Fruit fly (Drosophila melanogaster) Kc167 (cell line): ENCODE measurements around the gene CG7766.

Experiments used
- Myc ChIP-seq: fragments of >200 bp; optimal IDR thresholded peaks from 2 replicates; lab custom pipeline; 2017; ENCODE audit warnings: missing external identifiers
- Sin3A ChIP-seq: fragments of >200 bp; optimal IDR thresholded peaks from 2 replicates; lab custom pipeline; 2018; ENCODE audit warnings: missing external identifiers
- h ChIP-seq: fragments of >200 bp; optimal IDR thresholded peaks from 3 replicates; lab custom pipeline; 2018; ENCODE audit warnings: missing external identifiers
- insv ChIP-seq: fragments of >200 bp; optimal IDR thresholded peaks from 3 replicates; lab custom pipeline; 2018; ENCODE audit warnings: missing external identifiers
- psq ChIP-seq: fragments of >200 bp; optimal IDR thresholded peaks from 2 replicates; lab custom pipeline; 2017; ENCODE audit warnings: missing external identifiers
- ttk ChIP-seq: sonication (Bioruptor generic); optimal IDR thresholded peaks from 2 replicates; lab custom pipeline; 2017; ENCODE audit warnings: missing external identifiers

CG7766 gene

DNA sequence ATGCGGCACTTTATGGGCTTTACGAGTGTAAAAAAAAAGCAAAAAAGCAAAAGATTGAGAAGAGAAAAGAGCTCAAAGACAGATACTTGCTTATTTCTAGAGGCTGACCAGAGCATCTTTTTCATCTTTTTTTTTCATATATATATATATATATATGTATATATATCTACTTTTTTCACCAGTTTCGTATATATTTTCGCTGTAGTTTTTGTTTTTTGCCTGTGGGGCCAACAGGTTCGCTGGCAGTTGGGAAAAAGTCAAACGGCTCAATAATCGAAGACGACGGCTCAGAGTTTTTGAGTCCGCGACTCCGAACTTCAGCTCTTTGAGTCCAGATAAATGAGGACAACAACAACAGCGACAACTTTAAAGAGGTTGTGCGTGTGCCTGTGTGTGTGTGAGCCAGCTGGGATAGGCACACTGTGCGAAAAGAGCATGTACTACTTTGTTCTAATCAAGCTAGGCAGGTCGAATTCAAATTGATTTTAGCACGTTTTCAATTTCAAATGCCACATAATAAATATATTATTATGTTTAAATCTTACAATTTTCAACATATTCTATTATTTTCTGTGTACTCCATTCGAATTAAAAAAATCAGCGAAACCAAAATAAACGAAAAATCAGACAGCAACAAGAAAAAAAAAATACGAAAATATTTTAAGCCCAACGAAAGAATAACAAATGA lies 36.6 kb downstream of the CG7766 start:
- TF ChIP-seq Sin3A (lab: Kevin White, UChicago) = no peak
- no peak for TF ChIP-seq psq (lab: Kevin White, UChicago)
- no peak for TF ChIP-seq insv (lab: Kevin White, UChicago)
- TF ChIP-seq Myc (lab: Kevin White, UChicago) = no peak
- no peak for TF ChIP-seq ttk
- TF ChIP-seq h (lab: Kevin White, UChicago) = no peak

DNA sequence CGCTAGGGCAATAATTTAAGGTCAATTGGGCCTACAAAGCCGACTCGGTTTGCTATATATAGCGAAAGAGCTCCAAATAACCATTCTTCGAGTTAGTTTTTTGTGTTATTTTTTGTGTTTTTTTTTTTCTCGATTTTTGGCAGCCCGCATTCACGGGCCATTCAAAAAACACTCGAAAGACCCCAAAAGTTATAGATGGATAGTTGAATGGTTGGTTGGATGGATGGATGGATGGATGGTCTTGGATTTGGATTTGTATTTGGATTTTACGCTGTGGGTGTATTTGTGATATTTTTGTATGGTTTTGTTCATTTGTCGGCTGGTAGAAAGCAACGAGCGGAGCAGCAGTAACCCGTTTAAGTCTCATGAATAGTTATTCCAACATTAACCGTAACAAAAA lies 39.5 kb downstream of the CG7766 start:
- TF ChIP-seq insv (lab: Kevin White, UChicago) (no peak), h (lab: Kevin White, UChicago) (no peak), ttk (no peak), psq (lab: Kevin White, UChicago) (no peak), Myc (lab: Kevin White, UChicago) (no peak), Sin3A (lab: Kevin White, UChicago) (no peak)

DNA sequence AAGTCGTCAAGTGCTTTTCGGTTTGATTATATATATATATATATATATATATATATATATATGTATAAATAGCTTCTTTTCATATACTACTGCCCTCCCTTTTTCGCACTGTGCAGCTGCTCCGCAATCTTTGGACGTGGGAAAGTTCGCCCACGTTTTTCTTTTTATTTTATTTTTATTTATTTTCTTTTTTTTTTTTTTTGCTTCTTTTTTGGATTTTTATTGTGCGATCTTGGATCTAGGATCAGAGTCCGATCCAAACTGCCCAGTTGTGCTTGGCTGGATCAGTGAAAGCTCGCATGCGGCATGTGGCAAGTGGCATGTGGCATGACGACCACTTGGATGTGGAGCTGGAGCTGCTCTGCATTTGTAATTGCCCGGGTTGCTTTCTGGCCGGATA lies 40.1 kb downstream of the CG7766 start:
- TF ChIP-seq psq (lab: Kevin White, UChicago) = no peak
- TF ChIP-seq h (lab: Kevin White, UChicago) = no peak
- TF ChIP-seq Myc (lab: Kevin White, UChicago) = no peak
- no peak for TF ChIP-seq insv (lab: Kevin White, UChicago)

DNA sequence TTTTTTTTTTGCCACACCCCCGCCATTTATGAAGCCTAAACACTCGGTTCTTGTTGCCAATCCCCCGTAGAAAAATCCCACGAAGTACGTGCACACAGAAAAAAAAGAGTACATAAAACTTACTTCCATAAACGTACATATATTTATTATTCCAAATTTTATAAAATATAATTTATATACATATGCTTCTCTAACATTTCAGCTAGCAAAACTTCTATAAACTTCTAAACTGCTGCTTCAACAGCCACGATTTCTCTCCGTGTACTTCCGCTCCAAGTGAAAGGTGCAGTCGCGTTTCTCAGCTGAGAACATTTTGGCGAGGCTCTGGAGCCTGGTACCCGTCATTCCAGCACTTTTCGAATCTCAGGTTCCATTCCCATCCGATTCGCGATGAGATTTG lies 40.9 kb downstream of the CG7766 start:
- TF ChIP-seq ttk = no peak
- no peak for TF ChIP-seq Myc (lab: Kevin White, UChicago)
- TF ChIP-seq psq (lab: Kevin White, UChicago) = no peak
- no peak for TF ChIP-seq insv (lab: Kevin White, UChicago)
- TF ChIP-seq h (lab: Kevin White, UChicago) = no peak
- no peak for TF ChIP-seq Sin3A (lab: Kevin White, UChicago)

DNA sequence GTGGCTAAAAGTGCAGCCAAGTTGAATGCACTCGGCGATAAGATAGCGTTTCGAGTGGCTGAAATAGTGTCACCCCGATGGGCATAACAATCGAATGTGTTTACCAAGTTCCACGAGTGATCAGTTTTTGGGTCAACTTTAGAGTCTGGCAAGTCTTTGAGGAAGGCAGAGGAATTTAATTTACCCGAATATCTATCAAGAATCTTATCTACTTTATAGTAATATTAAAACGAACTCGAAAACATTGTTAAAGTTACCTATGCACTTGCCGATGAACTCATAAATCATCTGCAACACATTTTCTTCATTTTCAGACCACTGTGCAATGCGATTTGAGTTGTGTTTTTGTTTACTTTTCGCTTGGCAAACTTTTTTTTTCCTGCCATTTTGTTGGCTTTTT lies 42.2 kb downstream of the CG7766 start:
- TF ChIP-seq Sin3A (lab: Kevin White, UChicago) (no peak), Myc (lab: Kevin White, UChicago) (no peak), ttk (no peak), psq (lab: Kevin White, UChicago) (no peak), insv (lab: Kevin White, UChicago) (no peak), h (lab: Kevin White, UChicago) (no peak)

DNA sequence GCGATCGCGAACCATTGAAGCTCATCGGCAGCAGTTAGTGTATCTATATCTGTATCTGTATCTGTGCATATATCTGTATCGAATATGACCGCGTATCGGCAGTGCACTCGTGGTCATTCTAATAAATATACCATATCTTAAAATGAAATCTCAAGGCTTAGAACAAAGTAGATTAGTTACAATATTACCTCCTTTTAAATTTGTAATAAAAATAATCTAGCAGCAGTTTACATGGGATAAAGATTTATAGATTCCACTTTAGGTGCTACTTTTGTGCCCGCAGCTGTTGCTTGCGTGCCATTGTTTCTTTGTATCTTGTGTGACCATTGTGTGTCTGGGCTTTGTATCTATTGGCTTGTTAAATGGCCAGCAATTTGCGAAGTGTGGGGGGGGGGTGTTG lies 43.5 kb downstream of the CG7766 start:
- TF ChIP-seq h (lab: Kevin White, UChicago) (no peak), insv (lab: Kevin White, UChicago) (no peak), Sin3A (lab: Kevin White, UChicago) (no peak), Myc (lab: Kevin White, UChicago) (no peak), ttk (no peak), psq (lab: Kevin White, UChicago) (no peak)

DNA sequence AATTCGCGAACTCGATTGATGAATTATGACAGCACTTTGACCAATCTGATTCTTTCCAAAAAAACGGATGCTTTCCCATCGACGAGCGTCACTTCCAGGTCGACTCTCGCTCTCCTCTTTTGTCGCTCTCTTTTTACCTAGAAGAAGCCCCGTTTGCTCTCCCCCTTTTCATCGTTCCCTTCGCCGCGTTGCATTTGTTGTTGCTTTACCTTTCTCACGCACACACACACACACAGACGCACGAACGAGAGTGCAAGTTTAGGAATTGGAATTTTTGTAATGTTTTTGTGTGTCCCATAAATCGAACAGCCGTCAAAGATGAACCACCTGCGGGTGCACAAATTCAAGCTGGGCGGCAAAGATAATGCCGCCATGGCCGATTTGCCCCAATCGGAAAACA lies 54.6 kb downstream of the CG7766 start:
- TF ChIP-seq Myc (lab: Kevin White, UChicago) (no peak), insv (lab: Kevin White, UChicago) (no peak), h (lab: Kevin White, UChicago) (no peak), ttk (no peak), Sin3A (lab: Kevin White, UChicago) (no peak), psq (lab: Kevin White, UChicago) (no peak)

DNA sequence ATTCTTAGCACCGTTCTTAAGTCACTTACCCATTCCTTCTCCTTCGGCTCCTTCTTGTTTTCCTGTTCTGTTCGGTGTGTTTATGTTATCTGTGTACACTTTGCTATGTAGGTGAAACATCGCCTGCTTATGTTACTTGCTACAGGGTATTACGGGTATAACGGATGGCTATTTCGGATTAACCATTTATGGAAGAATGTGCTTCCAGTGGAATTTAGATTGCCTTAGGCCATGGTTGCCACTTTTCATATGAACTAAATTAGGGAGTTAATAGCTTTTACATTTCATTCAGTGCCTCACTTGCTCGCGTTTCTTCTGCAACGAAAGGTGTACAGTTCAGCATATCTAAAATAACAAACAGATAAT lies 55.2 kb downstream of the CG7766 start:
- no peak for TF ChIP-seq Sin3A (lab: Kevin White, UChicago)
- TF ChIP-seq ttk = no peak
- TF ChIP-seq Myc (lab: Kevin White, UChicago) = no peak
- no peak for TF ChIP-seq psq (lab: Kevin White, UChicago)
- TF ChIP-seq insv (lab: Kevin White, UChicago) = no peak
- TF ChIP-seq h (lab: Kevin White, UChicago) = no peak

DNA sequence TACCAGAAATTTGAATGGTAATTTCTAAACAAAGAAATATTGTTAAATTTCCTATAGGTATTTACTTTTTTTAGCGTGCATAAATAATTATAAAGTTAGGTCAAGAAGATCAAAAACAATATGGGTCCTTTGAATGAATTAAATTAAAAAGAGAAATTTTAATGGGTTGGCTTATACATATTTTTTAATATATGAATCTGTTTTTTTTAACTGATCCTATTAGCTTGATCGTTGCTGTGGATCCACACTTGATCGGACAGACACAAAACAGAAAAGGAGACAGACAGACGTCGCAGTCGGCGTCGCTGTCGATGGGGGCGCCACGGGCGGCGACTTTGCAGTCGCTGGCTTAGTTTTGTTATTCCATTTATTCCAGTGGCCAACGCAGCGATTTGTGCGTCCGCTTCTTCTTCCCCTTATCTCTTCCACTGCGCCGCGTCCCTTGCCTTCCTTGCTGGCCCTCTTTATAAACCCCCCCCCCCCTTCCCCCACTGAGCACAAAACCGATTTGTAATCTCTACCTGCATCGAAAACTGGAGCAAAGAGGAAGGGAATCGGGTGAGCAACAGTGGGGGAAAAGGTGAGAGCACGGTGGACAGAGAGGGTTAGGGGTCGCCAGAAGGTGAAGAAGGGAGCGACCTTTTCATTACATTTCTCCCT lies 55.7 kb downstream of the CG7766 start:
- TF ChIP-seq ttk (no peak), Myc (lab: Kevin White, UChicago) (no peak), psq (lab: Kevin White, UChicago) (no peak), h (lab: Kevin White, UChicago) (no peak), Sin3A (lab: Kevin White, UChicago) (no peak), insv (lab: Kevin White, UChicago) (no peak)

DNA sequence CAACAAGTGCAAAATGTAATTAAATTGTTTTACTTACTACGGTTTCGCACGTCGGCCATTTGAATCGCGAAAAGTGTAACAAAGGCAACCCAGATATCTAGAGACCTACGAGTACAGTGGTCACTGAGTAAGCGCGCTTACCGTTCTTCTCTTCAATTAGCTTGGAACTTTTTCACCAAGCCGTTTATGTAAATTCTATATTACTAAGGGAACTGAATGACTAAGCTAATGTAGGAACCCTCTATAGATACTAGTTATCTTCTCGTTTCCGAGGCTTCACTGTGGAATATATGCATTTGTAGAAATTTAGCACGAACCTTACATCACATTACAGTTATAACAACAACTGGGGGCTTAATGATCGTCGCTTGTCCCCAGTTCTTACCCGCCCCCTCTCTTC lies 56.6 kb downstream of the CG7766 start:
- TF ChIP-seq insv (lab: Kevin White, UChicago) (no peak), ttk (no peak), h (lab: Kevin White, UChicago) (no peak), Sin3A (lab: Kevin White, UChicago) (no peak), Myc (lab: Kevin White, UChicago) (no peak), psq (lab: Kevin White, UChicago) (no peak)

DNA sequence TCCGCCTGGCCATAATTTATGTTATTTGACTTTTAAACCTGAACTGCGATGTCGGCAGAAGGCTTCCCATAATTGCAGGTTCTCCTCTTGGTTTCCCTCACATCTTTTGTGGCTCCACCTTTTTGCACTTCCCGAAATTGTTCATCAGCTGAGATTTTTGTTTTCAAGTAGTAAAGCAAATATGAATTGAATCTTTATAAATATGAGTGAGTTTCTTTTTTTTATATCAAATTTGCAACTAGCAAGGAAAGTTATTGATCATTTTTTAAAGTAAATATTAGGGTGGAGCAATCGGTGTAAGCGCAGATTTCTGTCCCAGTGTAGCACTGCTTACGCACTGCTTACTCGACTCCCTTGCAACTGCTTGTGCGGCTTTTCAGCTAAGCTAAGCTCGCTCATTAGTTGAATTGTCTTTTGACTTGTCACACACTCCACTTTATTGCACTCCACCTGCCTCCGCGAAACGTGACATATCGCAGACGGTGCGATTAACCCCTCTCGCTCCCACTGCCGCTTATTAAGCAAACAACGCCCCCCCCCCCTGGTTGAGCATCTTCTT lies 57.1 kb downstream of the CG7766 start:
- TF ChIP-seq ttk = no peak
- TF ChIP-seq psq (lab: Kevin White, UChicago) = no peak
- TF ChIP-seq Sin3A (lab: Kevin White, UChicago) = no peak

DNA sequence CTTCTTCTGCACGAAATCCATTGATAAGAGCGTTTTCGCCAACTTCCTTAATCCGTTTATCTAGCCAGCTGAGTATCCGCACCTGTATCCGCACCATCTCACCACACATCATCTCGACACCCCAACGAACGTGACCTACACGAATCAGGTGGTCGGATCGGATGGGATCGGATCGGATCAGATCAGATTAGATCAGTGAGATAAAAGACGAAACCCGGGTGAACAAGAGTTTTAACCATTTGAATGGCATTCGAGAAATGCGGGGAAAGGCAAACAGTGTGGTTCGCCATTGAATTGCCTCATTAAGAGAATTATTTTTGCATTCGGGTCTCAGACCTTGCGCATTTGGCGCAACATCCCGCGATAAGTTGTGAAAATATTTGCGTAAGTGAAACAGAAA lies 58.7 kb downstream of the CG7766 start:
- TF ChIP-seq psq (lab: Kevin White, UChicago) = no peak
- TF ChIP-seq Sin3A (lab: Kevin White, UChicago) = no peak
- TF ChIP-seq Myc (lab: Kevin White, UChicago) = no peak
- no peak for TF ChIP-seq ttk
- no peak for TF ChIP-seq insv (lab: Kevin White, UChicago)
- no peak for TF ChIP-seq h (lab: Kevin White, UChicago)
